Fruit fly (Drosophila melanogaster): ENCODE measurements around the gene CG33170.

CG33170 gene

DNA sequence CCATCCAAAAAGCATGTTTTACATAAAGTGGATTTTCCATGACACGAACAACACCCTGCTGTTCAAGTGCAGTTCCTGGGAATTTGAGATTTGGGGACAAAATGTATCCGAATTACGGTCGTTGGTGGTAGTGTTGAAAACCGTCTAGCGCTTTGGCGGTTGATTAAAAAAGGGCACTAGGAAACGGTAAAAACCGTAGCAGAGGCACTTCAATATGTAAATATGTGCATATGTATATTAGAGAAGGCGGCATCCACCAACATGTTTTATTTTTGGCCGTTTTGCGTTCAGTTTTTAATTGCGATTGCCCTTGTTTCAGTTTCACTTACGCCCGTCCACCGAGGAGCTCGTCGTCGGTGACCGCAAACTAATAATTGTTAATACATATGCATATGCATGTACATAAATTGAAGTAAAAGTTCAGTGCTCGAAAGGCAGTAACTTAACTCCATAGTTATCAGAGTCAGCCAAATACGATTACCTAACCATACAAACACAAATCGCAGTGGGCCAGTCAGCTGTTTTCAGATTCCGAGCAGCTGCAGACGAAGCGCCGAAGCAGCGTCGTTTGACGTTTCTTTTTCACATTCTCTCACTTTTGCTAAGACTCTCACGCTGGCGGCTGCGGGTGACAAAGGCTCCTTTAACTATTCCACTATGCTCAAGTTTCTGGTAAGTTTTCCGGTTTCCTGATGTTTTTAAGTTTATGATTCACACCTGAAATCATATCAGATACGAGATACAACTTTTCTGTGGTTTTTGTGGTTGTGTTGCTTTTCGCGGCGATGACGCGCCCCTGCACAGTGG lies at the start of gene CG33170 (continued):
- no peak for TF ChIP-seq Spps (tag; optimal IDR thresholded peaks at IDR 0.05)
- TF ChIP-seq CG9797 (GFP tag; optimal IDR thresholded peaks at IDR 0.05), result no peak
- no peak for TF ChIP-seq lov (optimal IDR thresholded peaks at IDR 0.05)
- no peak for TF ChIP-seq lov (GFP tag; IDR thresholded peaks at IDR 0.05)
- TF ChIP-seq Atf3 (GFP tag; optimal IDR thresholded peaks at IDR 0.05), result no peak
- TF ChIP-seq CG34376 (GFP tag; optimal IDR thresholded peaks at IDR 0.05), result peak; percentile 6
- peak; percentile 42; the same call in 1 of the 2 replicates for TF ChIP-seq Bgb (GFP tag; IDR thresholded peaks at IDR 0.05; ENCODE audit: partially characterized antibody)
- TF ChIP-seq gce (GFP tag; IDR thresholded peaks at IDR 0.05), result no peak
- no peak for TF ChIP-seq CG15073 (GFP tag; optimal IDR thresholded peaks at IDR 0.05)
- peak; percentile 41; the same call in 1 of the 2 replicates for TF ChIP-seq onecut (GFP tag; IDR thresholded peaks at IDR 0.05)
- TF ChIP-seq H15 (GFP tag; IDR thresholded peaks at IDR 0.05), result no peak
- TF ChIP-seq eyg (GFP tag; optimal IDR thresholded peaks at IDR 0.05), result no peak
- TF ChIP-seq gt (GFP tag; IDR thresholded peaks at IDR 0.05), result no peak
- peak; percentile 45 for TF ChIP-seq CG15514 (GFP tag; optimal IDR thresholded peaks at IDR 0.05)
- no peak for TF ChIP-seq Ssrp (tag; optimal IDR thresholded peaks at IDR 0.05)
- TF ChIP-seq grn (GFP tag; optimal IDR thresholded peaks at IDR 0.05), result no peak
- TF ChIP-seq pros (GFP tag; optimal IDR thresholded peaks at IDR 0.05), result peak; percentile 31
- TF ChIP-seq Adf1 (GFP tag; IDR thresholded peaks at IDR 0.05), result peak; percentile 46; the same call in 1 of the 2 replicates
- peak; percentile 80 for TF ChIP-seq sens (GFP tag)
- peak; percentile 9 for TF ChIP-seq phol (tag; optimal IDR thresholded peaks at IDR 0.05)
- no peak for TF ChIP-seq maf-S (GFP tag; optimal IDR thresholded peaks at IDR 0.05)
- peak; percentile 20 to 25 for TF ChIP-seq Trl (optimal IDR thresholded peaks at IDR 0.05)
- TF ChIP-seq Trl (GFP tag; optimal IDR thresholded peaks at IDR 0.05), result no peak
- no peak for TF ChIP-seq HLH54F (GFP tag; optimal IDR thresholded peaks at IDR 0.05)
- TF ChIP-seq vfl (GFP tag; optimal IDR thresholded peaks at IDR 0.05), result no peak
- no peak for TF ChIP-seq CG6175 (GFP tag; IDR thresholded peaks at IDR 0.05)
- no peak for TF ChIP-seq hth (optimal IDR thresholded peaks at IDR 0.05)
- TF ChIP-seq Dref (GFP tag; IDR thresholded peaks at IDR 0.05), result no peak
- TF ChIP-seq CG1024 (GFP tag; IDR thresholded peaks at IDR 0.05), result no peak
- TF ChIP-seq org-1 (GFP tag; optimal IDR thresholded peaks at IDR 0.05), result no peak
- no peak for TF ChIP-seq abd-A (tag; optimal IDR thresholded peaks at IDR 0.05)
- TF ChIP-seq zfh1 (GFP tag; IDR thresholded peaks at IDR 0.05), result no peak
- no peak for TF ChIP-seq HmgZ (tag; optimal IDR thresholded peaks at IDR 0.05)
- TF ChIP-seq CG6765 (GFP tag; optimal IDR thresholded peaks at IDR 0.05), result peak; percentile 12
- TF ChIP-seq cato (GFP tag; optimal IDR thresholded peaks at IDR 0.05; ENCODE audit: borderline replicate concordance), result no peak
- TF ChIP-seq CG7963 (GFP tag; IDR thresholded peaks at IDR 0.05; ENCODE audit: partially characterized antibody), result 0 out of 3 replicates have a peak, but pooled peaks have one; percentile 7
- peak; percentile 41; the same call in 1 of the 2 replicates for TF ChIP-seq seq (GFP tag; IDR thresholded peaks at IDR 0.05)
- peak; percentile 15 for TF ChIP-seq exex (tag; optimal IDR thresholded peaks at IDR 0.05)
- TF ChIP-seq CG6854 (GFP tag; optimal IDR thresholded peaks at IDR 0.05), result no peak
- TF ChIP-seq slp2 (GFP tag; optimal IDR thresholded peaks at IDR 0.05), result no peak
- no peak for TF ChIP-seq disco-r (GFP tag; optimal IDR thresholded peaks at IDR 0.05)
- peak; percentile 47 for TF ChIP-seq CG10267 (tag; optimal IDR thresholded peaks at IDR 0.05)
- no peak for TF ChIP-seq CG32767 (GFP tag; IDR thresholded peaks at IDR 0.05)
- TF ChIP-seq CG12071 (GFP tag; optimal IDR thresholded peaks at IDR 0.05), result no peak
- no peak for TF ChIP-seq CG11696 (GFP tag; IDR thresholded peaks at IDR 0.05)
- no peak for TF ChIP-seq so (GFP tag; IDR thresholded peaks at IDR 0.05)
- no peak for TF ChIP-seq kah (GFP tag; optimal IDR thresholded peaks at IDR 0.05)
- no peak for TF ChIP-seq CG31388 (GFP tag; optimal IDR thresholded peaks at IDR 0.05)
- no peak for TF ChIP-seq CG11560 (tag; IDR thresholded peaks at IDR 0.05)
- TF ChIP-seq sisA (GFP tag; IDR thresholded peaks at IDR 0.05), result no peak
- no peak for TF ChIP-seq CG10959 (GFP tag; IDR thresholded peaks at IDR 0.05)

All from whole organism, embryonic.